Fruit fly (Drosophila melanogaster) whole organism: Measurements from ENCODE around the gene CG9396.

Source experiments
- CG8478 ChIP-seq: fragments of >200 bp; optimal IDR thresholded peaks from 2 replicates; lab custom pipeline; 2018; ENCODE audit warnings: inconsistent platforms
- Dll ChIP-seq: fragments of >200 bp; optimal IDR thresholded peaks from 2 replicates; lab custom pipeline; 2017
- EcR ChIP-seq, 2 experiments: fragments of >200 bp; optimal IDR thresholded peaks; 2 replicates each; lab custom pipeline; 2017; ENCODE audit warnings: missing biosample characterization in 2 of 2, missing genetic modification characterization in 2 of 2, missing genetic modification reagents in 2 of 2
- pan ChIP-seq: fragments of >200 bp; optimal IDR thresholded peaks from 2 replicates; lab custom pipeline; 2017
- psq ChIP-seq: fragments of >200 bp; optimal IDR thresholded peaks from 2 replicates; lab custom pipeline; 2017
- usp ChIP-seq: fragments of >200 bp; optimal IDR thresholded peaks from 2 replicates; lab custom pipeline; 2017; ENCODE audit warnings: missing biosample characterization, missing genetic modification characterization, mixed read lengths

DNA sequence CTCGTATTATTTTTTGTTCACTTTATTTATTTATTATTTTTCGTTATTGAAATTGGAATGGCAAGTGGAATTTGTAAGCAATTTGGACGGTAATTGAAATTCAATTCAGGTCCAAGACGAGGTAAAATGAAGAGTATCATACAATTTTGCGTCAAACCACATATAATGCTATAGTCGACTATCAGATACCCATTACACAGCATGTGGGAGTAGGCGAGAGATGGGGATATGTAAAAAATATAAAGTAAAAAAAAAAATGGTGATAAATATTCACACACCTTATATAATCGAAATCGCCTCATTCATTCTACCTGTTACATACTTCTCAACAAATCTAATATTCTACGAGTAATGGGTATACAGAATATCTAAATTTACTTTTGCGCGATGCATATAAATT is 40.8 kb upstream of the CG9396 start:
- TF ChIP-seq CG8478: no peak
- TF ChIP-seq psq (lab: Kevin White, UChicago): no peak
- TF ChIP-seq Dll: no peak
- TF ChIP-seq pan (lab: Kevin White, UChicago): no peak
- TF ChIP-seq EcR (GFP tag; optimal IDR thresholded peaks at IDR 0.05; lab: Kevin White, UChicago): no peak
- TF ChIP-seq usp (GFP tag; lab: Kevin White, UChicago): no peak
